Worm (Caenorhabditis elegans): ENCODE results near the gene oac-49.

- TF ChIP-seq lin-35 (GFP tag; optimal IDR thresholded peaks at IDR 0.05) = no peak
- no peak for TF ChIP-seq egrh-3 (GFP tag; IDR thresholded peaks at IDR 0.05)
- TF ChIP-seq pha-4 (tag; optimal IDR thresholded peaks at IDR 0.05) = no peak
- no peak for TF ChIP-seq unc-62 (GFP tag; optimal IDR thresholded peaks at IDR 0.05)
- no peak for TF ChIP-seq ama-1 (optimal IDR thresholded peaks at IDR 0.05)
- TF ChIP-seq ama-1 (GFP tag; optimal IDR thresholded peaks at IDR 0.05) = no peak
- no peak for TF ChIP-seq egl-18 (GFP tag; IDR thresholded peaks at IDR 0.05)
- TF ChIP-seq hlh-12 (tag; optimal IDR thresholded peaks at IDR 0.05) = no peak
- no peak for TF ChIP-seq nfyb-1 (GFP tag; IDR thresholded peaks at IDR 0.05)
- TF ChIP-seq snpc-1.1 (tag; optimal IDR thresholded peaks at IDR 0.05; ENCODE audit: insufficient read depth) = no peak
- TF ChIP-seq nhr-80 (tag; optimal IDR thresholded peaks at IDR 0.05) = no peak
- no peak for TF ChIP-seq C17E4.6 (GFP tag; IDR thresholded peaks at IDR 0.05)
Measured at ce11 chrV:19260686-19261085, 42.9 kb downstream of the oac-49 start.

Data from whole organism, young adult.